Worm (Caenorhabditis elegans) whole organism, L4 larva: Measurements from ENCODE around the gene srd-38.

Source experiments
- F10B5.3 ChIP-seq: sonication (generic microtip); optimal IDR thresholded peaks from 2 replicates; lab custom pipeline; 2016; ENCODE audit warnings: mild to moderate bottlenecking, missing genetic modification characterization, missing compliant biosample characterization
- F26F4.8 ChIP-seq: fragments of 200-800 bp; sonication (Bioruptor generic); conservative IDR thresholded peaks from 2 replicates; pipeline ENCODE4 v1.3.6; 2022; ENCODE audit warnings: missing genetic modification characterization, missing compliant biosample characterization
- R02D3.7 ChIP-seq: fragments of 150-350 bp; sonication (generic microtip); optimal IDR thresholded peaks from 3 replicates; lab custom pipeline; 2014; ENCODE audit warnings: missing biosample characterization, missing genetic modification characterization
- T20F7.1 ChIP-seq: fragments of 200-800 bp; sonication (Bioruptor generic); optimal IDR thresholded peaks from 2 replicates; lab custom pipeline; 2018; ENCODE audit warnings: mild to moderate bottlenecking, missing genetic modification characterization, missing compliant biosample characterization
- ceh-28 ChIP-seq: fragments of 150-350 bp; optimal IDR thresholded peaks from 2 replicates; lab custom pipeline; 2014; ENCODE audit warnings: missing biosample characterization, missing genetic modification reagents, missing genetic modification characterization
- ceh-44 ChIP-seq: fragments of 200-800 bp; sonication (Bioruptor generic); IDR thresholded peaks from 2 replicates; pipeline ENCODE4 v1.3.6; 2022; ENCODE audit warnings: missing genetic modification reagents, missing genetic modification characterization, missing compliant biosample characterization
- ceh-62 ChIP-seq: sonication (generic microtip); optimal IDR thresholded peaks from 2 replicates; lab custom pipeline; 2017; ENCODE audit warnings: missing biosample characterization, missing genetic modification characterization
- ces-1 ChIP-seq: fragments of 150-350 bp; sonication (generic microtip); optimal IDR thresholded peaks from 4 replicates; lab custom pipeline; 2014; ENCODE audit warnings: missing biosample characterization, missing genetic modification reagents, missing genetic modification characterization
- daf-16 ChIP-seq, 3 experiments: sonication (generic microtip); optimal IDR thresholded peaks; 2 replicates each; lab custom pipeline; 2016 to 2017; ENCODE audit warnings: missing genetic modification characterization in 3 of 3, missing genetic modification reagents in 3 of 3, mild to moderate bottlenecking in 2 of 3, missing compliant biosample characterization in 2 of 3, missing biosample characterization in 1 of 3, moderate library complexity in 1 of 3
- dmd-6 ChIP-seq: fragments of 200-800 bp; sonication (Bioruptor generic); IDR thresholded peaks from 2 replicates; pipeline ENCODE4 v1.3.6; 2022; ENCODE audit warnings: missing genetic modification reagents, missing genetic modification characterization, missing compliant biosample characterization
- dmd-9 ChIP-seq: fragments of 200-800 bp; sonication (Bioruptor generic); IDR thresholded peaks from 2 replicates; pipeline ENCODE4 v1.3.6; 2022; ENCODE audit warnings: missing genetic modification reagents, missing genetic modification characterization, missing compliant biosample characterization
- dpl-1 ChIP-seq: fragments of 150-350 bp; optimal IDR thresholded peaks from 2 replicates; lab custom pipeline; 2014; ENCODE audit warnings: missing biosample characterization, missing genetic modification reagents, missing genetic modification characterization
- duxl-1 ChIP-seq: sonication (generic microtip); optimal IDR thresholded peaks from 2 replicates; lab custom pipeline; 2016; ENCODE audit warnings: mild to moderate bottlenecking, missing genetic modification characterization, moderate library complexity, missing compliant biosample characterization; ENCODE audit not compliant: poor library complexity
- fkh-10 ChIP-seq: fragments of 150-350 bp; optimal IDR thresholded peaks from 2 replicates; lab custom pipeline; 2014; ENCODE audit warnings: missing biosample characterization, missing genetic modification reagents, missing genetic modification characterization
- hlh-11 ChIP-seq: fragments of 200-800 bp; sonication (Bioruptor generic); optimal IDR thresholded peaks from 2 replicates; lab custom pipeline; 2018; ENCODE audit warnings: mild to moderate bottlenecking, missing genetic modification characterization, missing compliant biosample characterization
- hlh-30 ChIP-seq: sonication (generic microtip); optimal IDR thresholded peaks from 2 replicates; lab custom pipeline; 2017; ENCODE audit warnings: antibody characterized with exemption, mild to moderate bottlenecking, missing genetic modification characterization, missing compliant biosample characterization; ENCODE audit not compliant: insufficient read depth
- hmg-1.1 ChIP-seq: fragments of 200-800 bp; sonication (Bioruptor generic); IDR thresholded peaks from 2 replicates; pipeline ENCODE4 v1.3.6; 2022; ENCODE audit warnings: missing genetic modification reagents, missing genetic modification characterization, missing compliant biosample characterization
- jun-1 ChIP-seq: fragments of 150-350 bp; optimal IDR thresholded peaks from 2 replicates; lab custom pipeline; 2014; ENCODE audit warnings: missing biosample characterization, missing genetic modification reagents, missing genetic modification characterization
- lim-7 ChIP-seq: fragments of 200-800 bp; sonication (Bioruptor generic); IDR thresholded peaks from 2 replicates; pipeline ENCODE4 v1.3.6; 2022; ENCODE audit warnings: missing genetic modification characterization, missing compliant biosample characterization
- lin-13 ChIP-seq: fragments of 150-350 bp; optimal IDR thresholded peaks from 2 replicates; lab custom pipeline; 2014; ENCODE audit warnings: missing biosample characterization, missing genetic modification reagents, missing genetic modification characterization
- lin-15B ChIP-seq: fragments of 150-350 bp; sonication (generic microtip); optimal IDR thresholded peaks from 3 replicates; lab custom pipeline; 2014; ENCODE audit warnings: missing biosample characterization, missing genetic modification characterization
- lin-39 ChIP-seq: fragments of 150-350 bp; optimal IDR thresholded peaks from 2 replicates; lab custom pipeline; 2014; ENCODE audit warnings: missing biosample characterization, missing genetic modification reagents, missing genetic modification characterization
- lir-3 ChIP-seq: sonication (generic microtip); optimal IDR thresholded peaks from 2 replicates; lab custom pipeline; 2016; ENCODE audit warnings: mild to moderate bottlenecking, missing genetic modification characterization, missing compliant biosample characterization
- madf-5 ChIP-seq, 2 experiments: fragments of 200-800 bp; sonication (Bioruptor generic); IDR thresholded peaks; 2 replicates each; pipeline ENCODE4 v1.3.6; 2022; ENCODE audit warnings: missing compliant biosample characterization in 2 of 2, missing genetic modification characterization in 2 of 2
- mdt-29 ChIP-seq: fragments of 200-800 bp; sonication (Bioruptor generic); IDR thresholded peaks from 2 replicates; pipeline ENCODE4 v1.3.6; 2022; ENCODE audit warnings: missing genetic modification reagents, missing genetic modification characterization, missing compliant biosample characterization
- mxl-3 ChIP-seq: fragments of 200-800 bp; sonication (Bioruptor generic); optimal IDR thresholded peaks from 2 replicates; lab custom pipeline; 2018; ENCODE audit warnings: mild to moderate bottlenecking, missing genetic modification characterization, missing compliant biosample characterization
- nhr-11 ChIP-seq: fragments of 150-350 bp; optimal IDR thresholded peaks from 2 replicates; lab custom pipeline; 2014; ENCODE audit warnings: missing biosample characterization, missing genetic modification characterization
- nhr-237 ChIP-seq: sonication (generic microtip); optimal IDR thresholded peaks from 2 replicates; lab custom pipeline; 2017; ENCODE audit warnings: missing biosample characterization, missing genetic modification characterization
- nhr-48 ChIP-seq: sonication (generic microtip); optimal IDR thresholded peaks from 2 replicates; lab custom pipeline; 2016; ENCODE audit warnings: mild to moderate bottlenecking, missing genetic modification characterization, missing compliant biosample characterization
- nhr-6 ChIP-seq: fragments of 150-350 bp; optimal IDR thresholded peaks from 2 replicates; lab custom pipeline; 2014; ENCODE audit warnings: missing biosample characterization, missing genetic modification characterization
- pha-4 ChIP-seq, 2 experiments: fragments of 150-350 bp in 1 of 2; fragments of 200-800 bp in 1 of 2; sonication (Bioruptor generic) in 1 of 2; IDR thresholded peaks in 1 of 2; optimal IDR thresholded peaks in 1 of 2; 2 replicates each; pipeline versions ENCODE4 v1.3.6 to Lab custom; 2014 to 2022; ENCODE audit warnings: missing genetic modification characterization in 2 of 2, missing genetic modification reagents in 2 of 2, missing biosample characterization in 1 of 2, missing compliant biosample characterization in 1 of 2
- php-3 ChIP-seq: fragments of 200-800 bp; sonication (Bioruptor generic); IDR thresholded peaks from 2 replicates; pipeline ENCODE4 v1.3.6; 2022; ENCODE audit warnings: missing genetic modification reagents, missing genetic modification characterization, missing compliant biosample characterization
- pqm-1 ChIP-seq: sonication (generic microtip); optimal IDR thresholded peaks from 2 replicates; lab custom pipeline; 2017; ENCODE audit warnings: missing biosample characterization, missing genetic modification characterization
- saeg-2 ChIP-seq: fragments of 200-800 bp; sonication (Bioruptor generic); IDR thresholded peaks from 2 replicates; pipeline ENCODE4 v1.3.6; 2022; ENCODE audit warnings: missing genetic modification reagents, missing genetic modification characterization, missing compliant biosample characterization
- sdz-12 ChIP-seq: fragments of 200-800 bp; sonication (Bioruptor generic); optimal IDR thresholded peaks from 2 replicates; lab custom pipeline; 2018; ENCODE audit warnings: mild to moderate bottlenecking, missing genetic modification characterization, missing compliant biosample characterization
- snpc-1.2 ChIP-seq: fragments of 200-800 bp; sonication (Bioruptor generic); IDR thresholded peaks from 2 replicates; pipeline ENCODE4 v1.3.6; 2022; ENCODE audit warnings: missing genetic modification reagents, missing genetic modification characterization, missing compliant biosample characterization
- spr-1 ChIP-seq: sonication (generic microtip); optimal IDR thresholded peaks from 2 replicates; lab custom pipeline; 2016; ENCODE audit warnings: mild to moderate bottlenecking, missing genetic modification characterization, missing compliant biosample characterization
- tag-97 ChIP-seq: fragments of 200-800 bp; sonication (Bioruptor generic); IDR thresholded peaks from 2 replicates; pipeline ENCODE4 v1.3.6; 2022; ENCODE audit warnings: missing genetic modification characterization, missing compliant biosample characterization
- tra-1 ChIP-seq: fragments of 200-800 bp; sonication (Bioruptor generic); IDR thresholded peaks from 2 replicates; pipeline ENCODE4 v1.3.6; 2022; ENCODE audit warnings: missing genetic modification reagents, missing genetic modification characterization, missing compliant biosample characterization
- unc-39 ChIP-seq: sonication (generic microtip); optimal IDR thresholded peaks from 2 replicates; lab custom pipeline; 2017; ENCODE audit warnings: missing biosample characterization, missing genetic modification characterization
- unc-62 ChIP-seq, 3 experiments: fragments of 150-350 bp in 1 of 3; sonication (generic microtip); optimal IDR thresholded peaks in 2 of 3; peaks in 1 of 3; 1 replicate in 1 of 3; 2 replicates in 2 of 3; lab custom pipeline; 2014 to 2017; ENCODE audit warnings: missing biosample characterization in 3 of 3, missing genetic modification characterization in 3 of 3, missing genetic modification reagents in 3 of 3, missing genotype in 1 of 3

The srd-38 gene

ce11 chrX:13339029-13339626 is 47.5 kb downstream of the srd-38 start (continued):
- TF ChIP-seq sdz-12 (GFP tag; lab: Kevin White, UChicago): no peak
- TF ChIP-seq lir-3: no peak
- no peak for TF ChIP-seq pha-4 (GFP tag; IDR thresholded peaks at IDR 0.05; lab: Robert Waterston, UW)
- TF ChIP-seq pha-4 (tag; optimal IDR thresholded peaks at IDR 0.05; lab: Kevin White, UChicago): no peak
- no peak for TF ChIP-seq nhr-6 (tag; lab: Kevin White, UChicago)
- TF ChIP-seq hmg-1.1 (GFP tag; lab: Robert Waterston, UW): no peak
- no peak for TF ChIP-seq F26F4.8 (GFP tag; lab: Robert Waterston, UW)
- no peak for TF ChIP-seq lim-7 (GFP tag; lab: Robert Waterston, UW)
- no peak for TF ChIP-seq duxl-1 (tag; lab: Kevin White, UChicago)
- no peak for TF ChIP-seq unc-39 (tag; lab: Kevin White, UChicago)
- peak; percentile 37; the same call in 1 of the 2 replicates for TF ChIP-seq php-3 (GFP tag; lab: Robert Waterston, UW)
- TF ChIP-seq dmd-9: no peak
- peak; percentile 68 for TF ChIP-seq pqm-1 (tag; lab: Kevin White, UChicago)
- no peak for TF ChIP-seq hlh-30 (tag; lab: Kevin White, UChicago)
- no peak for TF ChIP-seq mdt-29 (GFP tag; lab: Robert Waterston, UW)
- TF ChIP-seq madf-5 (GFP tag; IDR thresholded peaks at IDR 0.05; lab: Robert Waterston, UW): no peak
- TF ChIP-seq dmd-6: peak; percentile 80
- TF ChIP-seq lin-39: no peak
- TF ChIP-seq R02D3.7 (tag; lab: Kevin White, UChicago): no peak
- no peak for TF ChIP-seq ceh-44
- TF ChIP-seq lin-13 (GFP tag; lab: Kevin White, UChicago): no peak
- no peak for TF ChIP-seq mxl-3 (GFP tag; lab: Kevin White, UChicago)
- TF ChIP-seq spr-1 (tag; lab: Kevin White, UChicago): no peak
- no peak for TF ChIP-seq nhr-237 (tag; lab: Kevin White, UChicago)
- TF ChIP-seq ceh-62: no peak
- TF ChIP-seq dpl-1 (GFP tag; lab: Kevin White, UChicago): no peak
- TF ChIP-seq tra-1 (GFP tag; lab: Robert Waterston, UW): no peak
- no peak for TF ChIP-seq ceh-28
- TF ChIP-seq unc-62 (GFP tag; optimal IDR thresholded peaks at IDR 0.05 in 1 of 2; lab: Kevin White, UChicago): no peak
- no peak for TF ChIP-seq unc-62 (tag; optimal IDR thresholded peaks at IDR 0.05; lab: Kevin White, UChicago)
- no peak for TF ChIP-seq snpc-1.2
- no peak for TF ChIP-seq saeg-2 (GFP tag; lab: Robert Waterston, UW)
- no peak for TF ChIP-seq jun-1 (tag; lab: Kevin White, UChicago)
- no peak for TF ChIP-seq lin-15B (tag; lab: Kevin White, UChicago)
- TF ChIP-seq fkh-10 (GFP tag; lab: Kevin White, UChicago): no peak
- TF ChIP-seq T20F7.1 (GFP tag; lab: Kevin White, UChicago): no peak
- no peak for TF ChIP-seq tag-97 (GFP tag; lab: Robert Waterston, UW)
- TF ChIP-seq nhr-48 (tag; lab: Kevin White, UChicago): peak; percentile 76
- TF ChIP-seq hlh-11 (tag; lab: Kevin White, UChicago): peak; percentile 70
- TF ChIP-seq nhr-11 (tag; lab: Kevin White, UChicago): no peak
- no peak for TF ChIP-seq ces-1
- no peak for TF ChIP-seq F10B5.3

ce11 chrX:13340970-13341369 is 49.4 kb downstream of the srd-38 start:
- TF ChIP-seq daf-16 (GFP tag; optimal IDR thresholded peaks at IDR 0.05; lab: Kevin White, UChicago) (peak in 1 of 2 experiments; percentile 81), daf-16 (tag; optimal IDR thresholded peaks at IDR 0.05; lab: Kevin White, UChicago) (no peak), ceh-28 (no peak), nhr-11 (tag; lab: Kevin White, UChicago) (peak; percentile 25), ceh-44 (no peak), unc-62 (GFP tag; optimal IDR thresholded peaks at IDR 0.05 in 1 of 2; lab: Kevin White, UChicago) (peak in 1 of 2 experiments; percentile 85), unc-62 (tag; optimal IDR thresholded peaks at IDR 0.05; lab: Kevin White, UChicago) (no peak), hlh-11 (tag; lab: Kevin White, UChicago) (peak; percentile 67), hlh-30 (tag; lab: Kevin White, UChicago) (peak; percentile 46)
